Worm (Caenorhabditis elegans): Measurements from ENCODE around the gene coh-1.

The coh-1 gene

ce11 chrX:7424813-7425212 is 50.0 kb downstream of the coh-1 start, which contains the start of gene mnm-2:
Gene mnm-2 (minus strand): TSS chrX:7424913.
- no peak for TF ChIP-seq sea-1 (GFP tag; conservative IDR thresholded peaks at IDR 0.05)
- no peak for TF ChIP-seq ceh-36 (tag; optimal IDR thresholded peaks at IDR 0.05)
- no peak for TF ChIP-seq hmg-4 (GFP tag; optimal IDR thresholded peaks at IDR 0.05)
- TF ChIP-seq tra-4 (tag; optimal IDR thresholded peaks at IDR 0.05) = no peak
- no peak for TF ChIP-seq ets-7 (tag; optimal IDR thresholded peaks at IDR 0.05)
- TF ChIP-seq B0310.2 (tag; optimal IDR thresholded peaks at IDR 0.05) = no peak
- no peak for TF ChIP-seq tbx-37 (GFP tag; conservative IDR thresholded peaks at IDR 0.05)
- TF ChIP-seq scrt-1 (GFP tag; IDR thresholded peaks at IDR 0.05) = no peak
- no peak for TF ChIP-seq hmbx-1 (tag; optimal IDR thresholded peaks at IDR 0.05)
- TF ChIP-seq tbx-11 (GFP tag; IDR thresholded peaks at IDR 0.05) = no peak

DNA sequence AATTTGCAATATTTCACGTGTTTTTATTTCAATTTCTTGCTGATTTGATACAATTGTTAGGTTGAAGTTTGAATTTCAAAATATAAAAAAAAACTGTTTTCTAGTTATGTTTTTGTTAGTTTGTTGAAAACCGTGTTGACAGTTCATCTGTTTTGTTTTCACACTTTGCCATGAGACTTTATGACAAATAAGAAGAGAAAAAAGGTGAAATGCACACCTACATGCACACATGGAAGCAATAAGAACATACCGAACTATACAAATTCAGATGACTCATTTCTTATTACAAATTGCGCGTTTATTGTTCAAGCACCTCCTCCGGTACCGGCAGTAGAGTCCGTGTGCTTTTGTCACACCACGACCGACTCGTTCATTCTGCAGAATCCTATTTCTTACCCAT is 54.2 kb downstream of the coh-1 start, which contains the start of gene C10A4.9:
Gene C10A4.9, plus strand, starts transcription at position 301 of the 400 bp plus-strand sequence.
- no peak for TF ChIP-seq tra-4 (tag; optimal IDR thresholded peaks at IDR 0.05)
- TF ChIP-seq aly-1 (tag; optimal IDR thresholded peaks at IDR 0.05) = no peak
- TF ChIP-seq pes-1 (GFP tag; IDR thresholded peaks at IDR 0.05) = no peak
- no peak for TF ChIP-seq B0310.2 (tag; optimal IDR thresholded peaks at IDR 0.05)
- no peak for TF ChIP-seq F13C5.2 (tag; optimal IDR thresholded peaks at IDR 0.05)
- TF ChIP-seq ama-1 (optimal IDR thresholded peaks at IDR 0.05) = no peak
- no peak for TF ChIP-seq flt-1 (GFP tag; IDR thresholded peaks at IDR 0.05)
- no peak for TF ChIP-seq scrt-1 (GFP tag; IDR thresholded peaks at IDR 0.05)
- no peak for TF ChIP-seq ets-7 (tag; optimal IDR thresholded peaks at IDR 0.05)
- no peak for TF ChIP-seq tbx-37 (GFP tag; conservative IDR thresholded peaks at IDR 0.05)
- TF ChIP-seq tbx-11 (GFP tag; IDR thresholded peaks at IDR 0.05) = no peak
- no peak for TF ChIP-seq ceh-36 (tag; optimal IDR thresholded peaks at IDR 0.05)
- no peak for TF ChIP-seq sea-1 (GFP tag; conservative IDR thresholded peaks at IDR 0.05)
- no peak for TF ChIP-seq hmbx-1 (tag; optimal IDR thresholded peaks at IDR 0.05)
- no peak for TF ChIP-seq hnd-1 (tag; optimal IDR thresholded peaks at IDR 0.05)

ce11 chrX:7416082-7416481 is 58.7 kb downstream of the coh-1 start, which contains the start of gene C10A4.1:
Gene C10A4.1 (plus strand): TSS chrX:7416382.
- TF ChIP-seq tbx-37 (GFP tag; conservative IDR thresholded peaks at IDR 0.05) (no peak), B0310.2 (tag; optimal IDR thresholded peaks at IDR 0.05) (no peak), hmbx-1 (tag; optimal IDR thresholded peaks at IDR 0.05) (no peak), tbx-11 (GFP tag; IDR thresholded peaks at IDR 0.05) (no peak), sea-1 (GFP tag; conservative IDR thresholded peaks at IDR 0.05) (no peak), F13C5.2 (tag; optimal IDR thresholded peaks at IDR 0.05) (no peak), ets-7 (tag; optimal IDR thresholded peaks at IDR 0.05) (no peak), hmg-4 (GFP tag; optimal IDR thresholded peaks at IDR 0.05) (no peak), ceh-13 (GFP tag; optimal IDR thresholded peaks at IDR 0.05) (no peak), ceh-36 (tag; optimal IDR thresholded peaks at IDR 0.05) (no peak), flt-1 (GFP tag; IDR thresholded peaks at IDR 0.05) (no peak), aly-1 (tag; optimal IDR thresholded peaks at IDR 0.05) (no peak), ama-1 (optimal IDR thresholded peaks at IDR 0.05) (no peak), scrt-1 (GFP tag; IDR thresholded peaks at IDR 0.05) (no peak), pes-1 (GFP tag; IDR thresholded peaks at IDR 0.05) (no peak), hnd-1 (tag; optimal IDR thresholded peaks at IDR 0.05) (no peak), tra-4 (tag; optimal IDR thresholded peaks at IDR 0.05) (no peak)

DNA sequence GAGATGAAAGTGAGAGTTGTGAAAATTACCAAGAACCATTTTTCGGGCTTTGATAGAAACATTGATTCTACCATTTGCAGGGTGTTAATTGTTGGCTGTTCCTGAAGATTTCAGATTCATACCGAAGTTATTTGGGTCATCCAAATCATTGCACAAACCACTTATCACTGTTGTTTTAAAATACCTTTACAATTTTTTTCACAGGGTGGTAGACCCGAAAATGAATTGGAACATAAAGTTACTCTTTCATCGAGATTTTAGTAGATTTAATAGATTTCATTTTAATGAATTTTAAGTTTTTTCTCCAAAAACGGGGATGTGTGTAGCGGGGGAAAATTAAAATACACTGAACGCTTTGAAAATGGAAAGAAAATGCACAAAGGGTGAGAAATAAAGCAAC is 59.4 kb downstream of the coh-1 start, which contains the start of gene C10A4.7:
Gene C10A4.7, minus strand, starts transcription at position 101 of the 400 bp plus-strand sequence.
- TF ChIP-seq scrt-1 (GFP tag; IDR thresholded peaks at IDR 0.05) (no peak), flt-1 (GFP tag; IDR thresholded peaks at IDR 0.05) (no peak), sea-1 (GFP tag; conservative IDR thresholded peaks at IDR 0.05) (no peak), F13C5.2 (tag; optimal IDR thresholded peaks at IDR 0.05) (no peak)
